Worm (Caenorhabditis elegans): ENCODE data around the gene F10C1.3.

DNA sequence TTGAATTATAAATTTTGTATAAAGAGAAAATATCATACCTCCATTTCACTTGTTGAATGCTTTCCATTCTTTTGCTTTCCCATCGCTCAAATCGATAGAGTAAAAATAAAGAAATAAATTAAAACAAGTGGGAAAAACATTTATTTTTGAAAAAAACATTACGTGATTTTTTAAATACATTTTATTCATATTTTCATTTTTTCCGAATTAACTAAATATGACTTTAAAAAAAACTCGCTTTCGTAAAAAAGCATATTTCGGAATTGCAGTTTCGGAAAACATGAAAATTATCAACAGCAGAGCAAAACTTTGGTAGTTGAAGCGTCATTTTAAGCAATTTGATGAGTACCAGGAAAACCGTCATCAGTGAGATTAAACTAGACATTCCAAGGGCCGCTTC, 42.0 kb upstream of the F10C1.3 start, which contains the start of gene K05F1.8:
- TF ChIP-seq unc-62 (GFP tag; optimal IDR thresholded peaks at IDR 0.05) (no peak), pha-4 (tag; optimal IDR thresholded peaks at IDR 0.05) (no peak), unc-39 (tag; optimal IDR thresholded peaks at IDR 0.05) (no peak), blmp-1 (tag; optimal IDR thresholded peaks at IDR 0.05) (no peak), elt-3 (tag; optimal IDR thresholded peaks at IDR 0.05) (no peak), ztf-11 (tag; optimal IDR thresholded peaks at IDR 0.05) (no peak), nhr-76 (tag; optimal IDR thresholded peaks at IDR 0.05) (no peak), nhr-28 (tag; optimal IDR thresholded peaks at IDR 0.05) (no peak), nhr-12 (tag; optimal IDR thresholded peaks at IDR 0.05) (no peak), elt-1 (tag; optimal IDR thresholded peaks at IDR 0.05; ENCODE audit: borderline replicate concordance, insufficient read depth) (no peak), nhr-237 (tag; optimal IDR thresholded peaks at IDR 0.05) (no peak), ceh-39 (tag; optimal IDR thresholded peaks at IDR 0.05) (no peak), lin-13 (tag; optimal IDR thresholded peaks at IDR 0.05) (no peak), ceh-43 (GFP tag; optimal IDR thresholded peaks at IDR 0.05) (no peak)

All from whole organism, mixed stage, embryonic.